Fruit fly (Drosophila melanogaster): ENCODE data around the gene CG33658.

CG33658 gene

DNA sequence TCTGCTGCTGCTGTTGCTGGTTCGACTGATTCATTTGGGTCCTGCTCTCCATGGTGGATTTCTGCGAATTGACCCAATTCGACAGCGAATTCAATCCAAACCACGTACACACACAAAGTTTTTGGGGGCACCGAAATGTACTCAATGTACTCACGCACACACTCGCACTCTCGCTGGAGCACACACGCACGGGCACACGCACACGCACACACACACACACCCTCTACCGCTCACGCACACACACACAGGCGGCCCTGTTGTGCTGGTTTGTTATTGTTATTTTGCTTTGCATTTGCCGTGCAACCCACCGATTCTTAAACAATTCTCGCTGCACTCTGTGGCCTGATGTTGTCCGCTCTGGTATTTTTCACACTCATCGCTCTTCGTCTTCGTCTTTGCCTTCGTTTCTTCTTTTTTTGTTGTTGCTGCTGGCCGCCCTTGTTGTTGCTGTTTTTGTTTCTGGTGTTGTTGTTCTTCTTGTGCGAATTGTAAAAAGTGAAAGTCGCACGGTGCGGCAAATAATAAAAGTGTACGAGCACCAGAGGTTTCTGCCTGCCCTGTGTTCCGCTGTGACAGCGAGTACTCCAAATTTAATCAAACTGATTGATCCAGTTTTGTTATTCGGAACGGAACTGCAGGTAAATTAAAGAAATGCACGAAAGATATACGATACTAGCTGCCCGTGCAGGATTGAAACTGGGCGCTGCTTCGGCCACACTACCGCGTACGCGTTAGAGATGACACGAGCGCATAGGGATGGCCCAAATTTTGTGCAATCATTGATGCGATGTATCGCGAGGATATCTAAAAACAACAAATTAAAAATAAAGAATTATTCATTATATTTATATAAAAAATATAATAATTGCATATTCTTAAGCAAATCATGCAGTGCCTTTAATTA lies 35.2 kb upstream of the CG33658 start, which contains the start of gene CG3744 (continued):
- peak; percentile 67 for TF ChIP-seq schlank (tag; optimal IDR thresholded peaks at IDR 0.05)
- TF ChIP-seq lbe (GFP tag; optimal IDR thresholded peaks at IDR 0.05): peak; percentile 79
- peak; percentile 63 for TF ChIP-seq run (tag; optimal IDR thresholded peaks at IDR 0.05)
- peak; percentile 25 for TF ChIP-seq crc (GFP tag; optimal IDR thresholded peaks at IDR 0.05)
- no peak for TF ChIP-seq pita (GFP tag; optimal IDR thresholded peaks at IDR 0.05)
- TF ChIP-seq CG3838 (GFP tag; optimal IDR thresholded peaks at IDR 0.05): peak; percentile 68
- peak; percentile 94 for TF ChIP-seq Mrtf (GFP tag; IDR thresholded peaks at IDR 0.05)
- peak; percentile 55 for TF ChIP-seq CG8359 (GFP tag; optimal IDR thresholded peaks at IDR 0.05; ENCODE audit: borderline replicate concordance)
- TF ChIP-seq NK7.1 (GFP tag; optimal IDR thresholded peaks at IDR 0.05): peak; percentile 24
- TF ChIP-seq CG31388 (GFP tag; optimal IDR thresholded peaks at IDR 0.05): peak; percentile 28
- no peak for TF ChIP-seq nom (GFP tag; optimal IDR thresholded peaks at IDR 0.05)
- TF ChIP-seq tna (GFP tag; IDR thresholded peaks at IDR 0.05; ENCODE audit: partially characterized antibody): peak; percentile 88
- TF ChIP-seq HLHmδ (GFP tag; optimal IDR thresholded peaks at IDR 0.05): no peak
- no peak for TF ChIP-seq Hmx (GFP tag; optimal IDR thresholded peaks at IDR 0.05)
- peak; percentile 67 for TF ChIP-seq CG13624 (GFP tag; optimal IDR thresholded peaks at IDR 0.05)
- TF ChIP-seq pros (GFP tag; optimal IDR thresholded peaks at IDR 0.05): no peak
- peak; percentile 88 for TF ChIP-seq C15 (GFP tag; IDR thresholded peaks at IDR 0.05)
- peak; percentile 85 for TF ChIP-seq dmrt99B (tag; optimal IDR thresholded peaks at IDR 0.05)
- TF ChIP-seq CG4282 (GFP tag; optimal IDR thresholded peaks at IDR 0.05): no peak
- peak; percentile 57 for TF ChIP-seq gro (GFP tag; optimal IDR thresholded peaks at IDR 0.05)
- TF ChIP-seq croc (GFP tag; conservative IDR thresholded peaks at IDR 0.05): peak; percentile 79
- TF ChIP-seq CG16863 (GFP tag; optimal IDR thresholded peaks at IDR 0.05): peak; percentile 59
- TF ChIP-seq Nf-YB (GFP tag; optimal IDR thresholded peaks at IDR 0.05): peak; percentile 74
- TF ChIP-seq Ets97D (GFP tag; optimal IDR thresholded peaks at IDR 0.05): peak; percentile 60
- peak; percentile 92 for TF ChIP-seq grau (tag; optimal IDR thresholded peaks at IDR 0.05)
- peak; percentile 18 for TF ChIP-seq HmgD (GFP tag; optimal IDR thresholded peaks at IDR 0.05)
- peak; percentile 92 for TF ChIP-seq B-H1 (GFP tag; IDR thresholded peaks at IDR 0.05)
- no peak for TF ChIP-seq lov (optimal IDR thresholded peaks at IDR 0.05)
- TF ChIP-seq lov (GFP tag; IDR thresholded peaks at IDR 0.05): peak; percentile 93
- TF ChIP-seq ac (GFP tag; optimal IDR thresholded peaks at IDR 0.05): peak; percentile 20
- no peak for TF ChIP-seq cwo (GFP tag; optimal IDR thresholded peaks at IDR 0.05)
- peak; percentile 94 for TF ChIP-seq CG14441 (GFP tag; IDR thresholded peaks at IDR 0.05)
- peak; percentile 69 for TF ChIP-seq tup (GFP tag; optimal IDR thresholded peaks at IDR 0.05)
- peak; percentile 90 for TF ChIP-seq CG18619 (GFP tag; optimal IDR thresholded peaks at IDR 0.05)
- peak; percentile 29 for TF ChIP-seq cato (GFP tag; optimal IDR thresholded peaks at IDR 0.05; ENCODE audit: borderline replicate concordance)
- TF ChIP-seq CG18599 (GFP tag; optimal IDR thresholded peaks at IDR 0.05): peak; percentile 93
- TF ChIP-seq CG12104 (GFP tag; optimal IDR thresholded peaks at IDR 0.05): peak; percentile 77
- TF ChIP-seq row (GFP tag; IDR thresholded peaks at IDR 0.05): peak; percentile 98
- peak; percentile 94 for TF ChIP-seq chinmo (GFP tag; IDR thresholded peaks at IDR 0.05; ENCODE audit: partially characterized antibody)
- TF ChIP-seq btn (GFP tag; optimal IDR thresholded peaks at IDR 0.05): no peak
- TF ChIP-seq CG10543 (GFP tag; optimal IDR thresholded peaks at IDR 0.05): peak; percentile 93
- peak; percentile 78 for TF ChIP-seq fu2 (GFP tag; optimal IDR thresholded peaks at IDR 0.05)
- TF ChIP-seq hkb (optimal IDR thresholded peaks at IDR 0.05): no peak
- TF ChIP-seq hkb (GFP tag; IDR thresholded peaks at IDR 0.05): peak; percentile 89
- TF ChIP-seq Hr78 (GFP tag; optimal IDR thresholded peaks at IDR 0.05): no peak
- TF ChIP-seq CG8089 (GFP tag; optimal IDR thresholded peaks at IDR 0.05): peak; percentile 64
- TF ChIP-seq CG2199 (GFP tag; IDR thresholded peaks at IDR 0.05): peak; percentile 86
- TF ChIP-seq sens-2 (GFP tag; IDR thresholded peaks at IDR 0.05): peak; percentile 90
- peak; percentile 85 for TF ChIP-seq Fer1 (GFP tag; optimal IDR thresholded peaks at IDR 0.05)
